Fruit fly (Drosophila melanogaster) S2 (cell line): ENCODE results near the gene ppk18.

ENCODE experiments used
- CG8478 ChIP-seq: fragments of >200 bp; optimal IDR thresholded peaks from 2 replicates; lab custom pipeline; 2018
- CTCF ChIP-seq, 2 experiments: fragments of >200 bp; optimal IDR thresholded peaks; 2 replicates each; lab custom pipeline; 2018

dm6 chr2L:9737803-9738202 lies 33.0 kb downstream of the ppk18 start:
- TF ChIP-seq CTCF (optimal IDR thresholded peaks at IDR 0.05; lab: Kevin White, UChicago) (no peak), CG8478 (lab: Kevin White, UChicago) (no peak)
